Worm (Caenorhabditis elegans): ENCODE results near the gene srv-2.
A peak's percentile ranks its signal among the peaks of the same experiment; 100 is the strongest.

srv-2 gene

ce11 chrII:10559671-10560184, 42.4 kb downstream of the srv-2 start:
- TF ChIP-seq unc-62 (GFP tag; optimal IDR thresholded peaks at IDR 0.05): no peak

- no peak for TF ChIP-seq unc-62 (GFP tag; optimal IDR thresholded peaks at IDR 0.05)
These were observed 43.1 kb downstream of the srv-2 start for ce11 chrII:10558962-10559415.

- no peak for TF ChIP-seq unc-62 (GFP tag; optimal IDR thresholded peaks at IDR 0.05)
These were observed 43.7 kb downstream of the srv-2 start for ce11 chrII:10558345-10558744.

ce11 chrII:10557206-10557574, 44.9 kb downstream of the srv-2 start:
- TF ChIP-seq unc-62 (GFP tag; optimal IDR thresholded peaks at IDR 0.05): no peak

- TF ChIP-seq unc-62 (GFP tag; optimal IDR thresholded peaks at IDR 0.05): no peak
These were observed 45.4 kb downstream of the srv-2 start for ce11 chrII:10556550-10557205.

- no peak for TF ChIP-seq unc-62 (GFP tag; optimal IDR thresholded peaks at IDR 0.05)
These were observed 46.5 kb downstream of the srv-2 start for ce11 chrII:10555484-10556075.

- no peak for TF ChIP-seq unc-62 (GFP tag; optimal IDR thresholded peaks at IDR 0.05)
These were observed 47.1 kb downstream of the srv-2 start, which contains the start of gene mnk-1 for ce11 chrII:10554972-10555371. Gene mnk-1, minus strand, starts transcription at chrII:10555044.

- no peak for TF ChIP-seq unc-62 (GFP tag; optimal IDR thresholded peaks at IDR 0.05)
These were observed 48.1 kb downstream of the srv-2 start for ce11 chrII:10554046-10554399.

ce11 chrII:10553377-10554045, 48.6 kb downstream of the srv-2 start:
- no peak for TF ChIP-seq unc-62 (GFP tag; optimal IDR thresholded peaks at IDR 0.05)

- peak; percentile 36 for TF ChIP-seq unc-62 (GFP tag; optimal IDR thresholded peaks at IDR 0.05)
These were observed 49.9 kb downstream of the srv-2 start for ce11 chrII:10551985-10552736.

- no peak for TF ChIP-seq unc-62 (GFP tag; optimal IDR thresholded peaks at IDR 0.05)
These were observed 51.0 kb downstream of the srv-2 start for ce11 chrII:10550872-10551647.
